Worm (Caenorhabditis elegans) whole organism, L2 larva: ENCODE data around the gene sra-2.

ENCODE experiments used
- R02D3.7 ChIP-seq: fragments of 150-350 bp; optimal IDR thresholded peaks from 2 replicates; lab custom pipeline; 2014; ENCODE audit warnings: missing biosample characterization, missing genetic modification characterization
- aly-2 ChIP-seq: fragments of 150-350 bp; optimal IDR thresholded peaks from 2 replicates; lab custom pipeline; 2014; ENCODE audit warnings: missing biosample characterization, missing genetic modification characterization
- ama-1 ChIP-seq: fragments of 150-350 bp; optimal IDR thresholded peaks from 2 replicates; lab custom pipeline; 2018; ENCODE audit warnings: inconsistent platforms
- crh-2 ChIP-seq: sonication (generic microtip); optimal IDR thresholded peaks from 2 replicates; lab custom pipeline; 2017; ENCODE audit warnings: missing biosample characterization, missing genetic modification characterization
- fos-1 ChIP-seq: fragments of 150-350 bp; optimal IDR thresholded peaks from 2 replicates; lab custom pipeline; 2014; ENCODE audit warnings: missing biosample characterization, missing genetic modification characterization
- lin-39 ChIP-seq: fragments of 150-350 bp; optimal IDR thresholded peaks from 2 replicates; lab custom pipeline; 2014; ENCODE audit warnings: missing biosample characterization, missing genetic modification reagents, missing genetic modification characterization
- lsy-2 ChIP-seq, 2 experiments: fragments of 150-350 bp in 1 of 2; sonication (generic microtip) in 1 of 2; optimal IDR thresholded peaks; 2 replicates each; lab custom pipeline; 2014 to 2017; ENCODE audit warnings: missing biosample characterization in 2 of 2, missing genetic modification characterization in 2 of 2
- nhr-10 ChIP-seq: sonication (generic microtip); optimal IDR thresholded peaks from 2 replicates; lab custom pipeline; 2017; ENCODE audit warnings: missing biosample characterization, missing genetic modification characterization
- nhr-11 ChIP-seq: fragments of 150-350 bp; optimal IDR thresholded peaks from 2 replicates; lab custom pipeline; 2014; ENCODE audit warnings: missing biosample characterization, missing genetic modification characterization
- nhr-12 ChIP-seq: fragments of 150-350 bp; optimal IDR thresholded peaks from 2 replicates; lab custom pipeline; 2014; ENCODE audit warnings: missing biosample characterization, missing genetic modification characterization
- nhr-77 ChIP-seq: fragments of 150-350 bp; optimal IDR thresholded peaks from 2 replicates; lab custom pipeline; 2014; ENCODE audit warnings: missing biosample characterization, missing genetic modification characterization
- snpc-4 ChIP-seq: fragments of 150-350 bp; optimal IDR thresholded peaks from 2 replicates; lab custom pipeline; 2014; ENCODE audit warnings: missing biosample characterization, missing genetic modification characterization
- unc-62 ChIP-seq: fragments of 150-350 bp; optimal IDR thresholded peaks from 2 replicates; lab custom pipeline; 2014; ENCODE audit warnings: missing biosample characterization, missing genetic modification reagents, missing genetic modification characterization

DNA sequence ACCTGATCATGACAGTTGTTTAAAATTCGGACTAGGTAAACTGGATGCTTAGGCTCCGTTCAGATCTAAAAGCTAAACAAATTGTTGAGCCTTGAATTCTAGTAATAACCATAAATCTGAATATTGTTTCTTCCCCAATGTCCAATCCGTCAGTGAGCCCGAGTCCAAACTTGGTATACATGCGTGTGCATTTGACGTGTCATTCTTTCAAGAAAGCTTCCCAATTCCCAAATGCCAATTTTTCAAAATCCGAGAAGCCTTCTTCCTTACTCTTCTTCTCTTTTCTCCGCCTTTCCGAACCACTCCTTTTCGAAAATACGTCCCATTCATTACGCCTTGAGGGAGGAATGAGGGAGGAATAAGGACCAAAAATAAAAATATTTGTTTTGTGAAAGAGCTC is 48.1 kb downstream of the sra-2 start:
- TF ChIP-seq crh-2 (peak; percentile 14), nhr-11 (tag; lab: Kevin White, UChicago) (no peak), ama-1 (lab: Kevin White, UChicago) (no peak), snpc-4 (no peak), nhr-12 (tag; lab: Kevin White, UChicago) (no peak), unc-62 (no peak), nhr-77 (tag; lab: Kevin White, UChicago) (no peak), lin-39 (tag; lab: Kevin White, UChicago) (no peak), fos-1 (no peak), R02D3.7 (tag; lab: Kevin White, UChicago) (no peak), aly-2 (tag; lab: Kevin White, UChicago) (no peak), lsy-2 (tag; optimal IDR thresholded peaks at IDR 0.05; lab: Kevin White, UChicago) (no peak), nhr-10 (tag; lab: Kevin White, UChicago) (no peak)
